6 fruit fly cellular contexts compared by ENCODE assay signal in genomic region chr2L:2193357-2193780, dm6.
A peak's percentile ranks its signal among the peaks of the same experiment; 100 is the strongest.
TF ChIP-seq lines count a peak whose summit lies in the region.

No protein-coding gene starts in this region.

- TF ChIP-seq CTCF in whole organism, embryonic (GFP tag; optimal IDR thresholded peaks at IDR 0.05; lab: Kevin White, UChicago), result peak; percentile 44

TF ChIP-seq in whole organism, 6 proteins besides CTCF, POLR2A, EP300 and RAD21:
- TF ChIP-seq Dll (optimal IDR thresholded peaks at IDR 0.05; lab: Kevin White, UChicago) (peak; percentile 38), EcR (GFP tag; optimal IDR thresholded peaks at IDR 0.05; lab: Kevin White, UChicago) (peak; percentile 25 to 69), psq (optimal IDR thresholded peaks at IDR 0.05; lab: Kevin White, UChicago) (no peak), CG8478 (optimal IDR thresholded peaks at IDR 0.05; lab: Kevin White, UChicago) (peak; percentile 50), usp (GFP tag; optimal IDR thresholded peaks at IDR 0.05; lab: Kevin White, UChicago) (no peak)
TF ChIP-seq in whole organism: peak in this region for 3.

TF ChIP-seq in whole organism, adult, 20 proteins besides CTCF, POLR2A, EP300 and RAD21 (continues in another document):
- TF ChIP-seq bab1 (GFP tag; optimal IDR thresholded peaks at IDR 0.05; lab: Kevin White, UChicago), result peak; percentile 85
- no peak for TF ChIP-seq cnc (optimal IDR thresholded peaks at IDR 0.05; lab: Kevin White, UChicago)
- peak; percentile 99 for TF ChIP-seq Mnt (GFP tag; optimal IDR thresholded peaks at IDR 0.05; lab: Kevin White, UChicago)
- TF ChIP-seq CG12768 (GFP tag; optimal IDR thresholded peaks at IDR 0.05; lab: Kevin White, UChicago), result peak; percentile 47
- no peak for TF ChIP-seq CG5204 (GFP tag; optimal IDR thresholded peaks at IDR 0.05; lab: Kevin White, UChicago)
- TF ChIP-seq CG7101 (tag; optimal IDR thresholded peaks at IDR 0.05; lab: Kevin White, UChicago), result peak; percentile 39
- TF ChIP-seq tj (GFP tag; optimal IDR thresholded peaks at IDR 0.05; lab: Kevin White, UChicago), result peak; percentile 92
- TF ChIP-seq pad (GFP tag; optimal IDR thresholded peaks at IDR 0.05; lab: Kevin White, UChicago), result peak; percentile 86
- TF ChIP-seq kay (GFP tag; lab: Kevin White, UChicago; ENCODE audit: borderline replicate concordance), result no peak
- peak; percentile 29 for TF ChIP-seq CG7045 (GFP tag; optimal IDR thresholded peaks at IDR 0.05; lab: Kevin White, UChicago)
- peak; percentile 92 for TF ChIP-seq CG14711 (tag; optimal IDR thresholded peaks at IDR 0.05; lab: Kevin White, UChicago)
- peak; percentile 3 for TF ChIP-seq Clk (GFP tag; optimal IDR thresholded peaks at IDR 0.05; lab: Kevin White, UChicago)
- TF ChIP-seq toe (GFP tag; optimal IDR thresholded peaks at IDR 0.05; lab: Kevin White, UChicago), result peak; percentile 54
- peak; percentile 16 for TF ChIP-seq CG33017 (tag; optimal IDR thresholded peaks at IDR 0.05; lab: Kevin White, UChicago)
- TF ChIP-seq CG11617 (GFP tag; optimal IDR thresholded peaks at IDR 0.05; lab: Kevin White, UChicago), result peak; percentile 43
- peak; percentile 76 for TF ChIP-seq CG1620 (GFP tag; optimal IDR thresholded peaks at IDR 0.05; lab: Kevin White, UChicago)
- peak; percentile 82 for TF ChIP-seq ovo (GFP tag; optimal IDR thresholded peaks at IDR 0.05; lab: Kevin White, UChicago)

TF ChIP-seq in whole organism, embryonic, 481 proteins besides CTCF, POLR2A, EP300 and RAD21 (continues in another document):
- TF ChIP-seq tup (GFP tag; optimal IDR thresholded peaks at IDR 0.05; lab: Kevin White, UChicago), result no peak
- peak; percentile 46 for TF ChIP-seq Meics (GFP tag; optimal IDR thresholded peaks at IDR 0.05; lab: Kevin White, UChicago)
- peak; percentile 31 for TF ChIP-seq CG2202 (tag; optimal IDR thresholded peaks at IDR 0.05; lab: Kevin White, UChicago)
- peak; percentile 35 for TF ChIP-seq CG3163 (GFP tag; optimal IDR thresholded peaks at IDR 0.05; lab: Kevin White, UChicago)
- TF ChIP-seq ftz-f1 (GFP tag; optimal IDR thresholded peaks at IDR 0.05; lab: Kevin White, UChicago), result peak; percentile 95
- TF ChIP-seq bcd (GFP tag; optimal IDR thresholded peaks at IDR 0.05; lab: Kevin White, UChicago), result peak; percentile 40
- TF ChIP-seq CG13894 (tag; optimal IDR thresholded peaks at IDR 0.05; lab: Kevin White, UChicago), result peak; percentile 92
- TF ChIP-seq nmo (GFP tag; optimal IDR thresholded peaks at IDR 0.05; lab: Kevin White, UChicago), result peak; percentile 51
- TF ChIP-seq dmrt99B (tag; optimal IDR thresholded peaks at IDR 0.05; lab: Kevin White, UChicago), result peak; percentile 48
- no peak for TF ChIP-seq Max (GFP tag; optimal IDR thresholded peaks at IDR 0.05; lab: Kevin White, UChicago)
- no peak for TF ChIP-seq luna (GFP tag; optimal IDR thresholded peaks at IDR 0.05; lab: Kevin White, UChicago)
- TF ChIP-seq CG12071 (GFP tag; optimal IDR thresholded peaks at IDR 0.05; lab: Kevin White, UChicago), result peak; percentile 78
- TF ChIP-seq CG4617 (GFP tag; optimal IDR thresholded peaks at IDR 0.05; lab: Kevin White, UChicago; ENCODE audit: borderline replicate concordance), result no peak
- TF ChIP-seq trh (GFP tag; optimal IDR thresholded peaks at IDR 0.05; lab: Kevin White, UChicago), result no peak
- peak; percentile 9 for TF ChIP-seq CG18619 (GFP tag; optimal IDR thresholded peaks at IDR 0.05; lab: Kevin White, UChicago)
- no peak for TF ChIP-seq dati (GFP tag; IDR thresholded peaks at IDR 0.05; lab: Robert Waterston, UW)
- no peak for TF ChIP-seq zen2 (GFP tag; IDR thresholded peaks at IDR 0.05; lab: Robert Waterston, UW; ENCODE audit: partially characterized antibody)

TF ChIP-seq in whole organism, prepupa, 60 proteins besides CTCF, POLR2A, EP300 and RAD21 (continues in another document):
- TF ChIP-seq Ets96B (tag; optimal IDR thresholded peaks at IDR 0.05; lab: Kevin White, UChicago), result peak; percentile 52
- TF ChIP-seq ss (GFP tag; optimal IDR thresholded peaks at IDR 0.05; lab: Kevin White, UChicago), result peak; percentile 38 to 39
- TF ChIP-seq dac (GFP tag; optimal IDR thresholded peaks at IDR 0.05; lab: Kevin White, UChicago), result no peak
- peak; percentile 50 for TF ChIP-seq CG3032 (tag; optimal IDR thresholded peaks at IDR 0.05; lab: Kevin White, UChicago)
- peak; percentile 56 for TF ChIP-seq CG8319 (GFP tag; optimal IDR thresholded peaks at IDR 0.05; lab: Kevin White, UChicago)
- no peak for TF ChIP-seq OdsH (GFP tag; optimal IDR thresholded peaks at IDR 0.05; lab: Kevin White, UChicago)
- TF ChIP-seq CG16779 (tag; optimal IDR thresholded peaks at IDR 0.05; lab: Kevin White, UChicago), result peak; percentile 60
- TF ChIP-seq fkh (GFP tag; optimal IDR thresholded peaks at IDR 0.05; lab: Kevin White, UChicago), result peak; percentile 53
- TF ChIP-seq CG1621 (tag; optimal IDR thresholded peaks at IDR 0.05; lab: Kevin White, UChicago), result peak; percentile 100
- no peak for TF ChIP-seq CG15336 (GFP tag; IDR thresholded peaks at IDR 0.05; lab: Robert Waterston, UW)
- TF ChIP-seq CG7368 (GFP tag; optimal IDR thresholded peaks at IDR 0.05; lab: Kevin White, UChicago), result peak; percentile 56
- peak; percentile 12 for TF ChIP-seq achi (GFP tag; optimal IDR thresholded peaks at IDR 0.05; lab: Kevin White, UChicago)
- TF ChIP-seq CG8632 (GFP tag; optimal IDR thresholded peaks at IDR 0.05; lab: Kevin White, UChicago), result no peak
- TF ChIP-seq CG11902 (GFP tag; optimal IDR thresholded peaks at IDR 0.05; lab: Kevin White, UChicago), result no peak
- no peak for TF ChIP-seq Gug (GFP tag; IDR thresholded peaks at IDR 0.05; lab: Robert Waterston, UW)
- peak; percentile 54 for TF ChIP-seq CG3919 (GFP tag; optimal IDR thresholded peaks at IDR 0.05; lab: Kevin White, UChicago)
- TF ChIP-seq Eip75B (GFP tag; optimal IDR thresholded peaks at IDR 0.05; lab: Kevin White, UChicago), result peak; percentile 63
- TF ChIP-seq Hr39 (GFP tag; optimal IDR thresholded peaks at IDR 0.05; lab: Kevin White, UChicago), result no peak
- peak; percentile 26 for TF ChIP-seq CG34406 (GFP tag; optimal IDR thresholded peaks at IDR 0.05; lab: Kevin White, UChicago)

TF ChIP-seq in whole organism, pupa, 21 proteins besides CTCF, POLR2A, EP300 and RAD21:
- peak; percentile 28 for TF ChIP-seq Pif1A (GFP tag; optimal IDR thresholded peaks at IDR 0.05; lab: Kevin White, UChicago)
- TF ChIP-seq Snoo (tag; optimal IDR thresholded peaks at IDR 0.05; lab: Kevin White, UChicago), result peak; percentile 81
- no peak for TF ChIP-seq D1 (tag; optimal IDR thresholded peaks at IDR 0.05; lab: Kevin White, UChicago)
- TF ChIP-seq fd96Ca (GFP tag; IDR thresholded peaks at IDR 0.05; lab: Robert Waterston, UW), result no peak
- peak; percentile 87 for TF ChIP-seq EcR (GFP tag; optimal IDR thresholded peaks at IDR 0.05; lab: Kevin White, UChicago)
- TF ChIP-seq CG15710 (tag; optimal IDR thresholded peaks at IDR 0.05; lab: Kevin White, UChicago), result peak; percentile 27
- TF ChIP-seq CG8301 (tag; optimal IDR thresholded peaks at IDR 0.05; lab: Kevin White, UChicago), result peak; percentile 35
- TF ChIP-seq rn (GFP tag; IDR thresholded peaks at IDR 0.05; lab: Robert Waterston, UW), result no peak
- TF ChIP-seq CG17806 (tag; optimal IDR thresholded peaks at IDR 0.05; lab: Kevin White, UChicago), result peak; percentile 32
- TF ChIP-seq CG14655 (GFP tag; optimal IDR thresholded peaks at IDR 0.05; lab: Kevin White, UChicago), result peak; percentile 32
- no peak for TF ChIP-seq CG10348 (GFP tag; IDR thresholded peaks at IDR 0.05; lab: Robert Waterston, UW)
- TF ChIP-seq CG9948 (tag; optimal IDR thresholded peaks at IDR 0.05; lab: Kevin White, UChicago), result no peak
- peak; percentile 65 for TF ChIP-seq gl (tag; optimal IDR thresholded peaks at IDR 0.05; lab: Kevin White, UChicago)
- no peak for TF ChIP-seq CG12605 (GFP tag; IDR thresholded peaks at IDR 0.05; lab: Robert Waterston, UW)
- TF ChIP-seq CG13204 (GFP tag; optimal IDR thresholded peaks at IDR 0.05; lab: Kevin White, UChicago), result peak; percentile 41
- peak; percentile 33 for TF ChIP-seq Pif1B (GFP tag; optimal IDR thresholded peaks at IDR 0.05; lab: Kevin White, UChicago)
- TF ChIP-seq CG4496 (GFP tag; IDR thresholded peaks at IDR 0.05; lab: Robert Waterston, UW), result no peak
- no peak for TF ChIP-seq Ets98B (GFP tag; IDR thresholded peaks at IDR 0.05; lab: Robert Waterston, UW)
- TF ChIP-seq CG32121 (GFP tag; IDR thresholded peaks at IDR 0.05; lab: Robert Waterston, UW), result no peak
- peak; percentile 45 for TF ChIP-seq CG8159 (tag; optimal IDR thresholded peaks at IDR 0.05; lab: Kevin White, UChicago)
- TF ChIP-seq CG34367 (tag; optimal IDR thresholded peaks at IDR 0.05; lab: Kevin White, UChicago), result peak; percentile 12

TF ChIP-seq in whole organism, wandering third instar larva, 38 proteins besides CTCF, POLR2A, EP300 and RAD21 (continues in another document):
- TF ChIP-seq CG32264 (GFP tag; optimal IDR thresholded peaks at IDR 0.05; lab: Kevin White, UChicago) (no peak), Hr78 (GFP tag; optimal IDR thresholded peaks at IDR 0.05; lab: Kevin White, UChicago) (no peak), dmrt93B (GFP tag; optimal IDR thresholded peaks at IDR 0.05; lab: Kevin White, UChicago) (peak; percentile 18), GATAd (GFP tag; optimal IDR thresholded peaks at IDR 0.05; lab: Kevin White, UChicago) (no peak), tai (GFP tag; optimal IDR thresholded peaks at IDR 0.05; lab: Kevin White, UChicago) (no peak), Dif (GFP tag; optimal IDR thresholded peaks at IDR 0.05; lab: Kevin White, UChicago; ENCODE audit: partially characterized antibody) (peak; percentile 90), HLH106 (tag; optimal IDR thresholded peaks at IDR 0.05; lab: Kevin White, UChicago) (peak; percentile 55), h (GFP tag; optimal IDR thresholded peaks at IDR 0.05; lab: Kevin White, UChicago) (peak; percentile 83), Sp1 (GFP tag; optimal IDR thresholded peaks at IDR 0.05; lab: Kevin White, UChicago) (peak; percentile 51), Myc (optimal IDR thresholded peaks at IDR 0.05; lab: Kevin White, UChicago) (peak; percentile 44), N (GFP tag; optimal IDR thresholded peaks at IDR 0.05; lab: Kevin White, UChicago) (no peak), sv (GFP tag; optimal IDR thresholded peaks at IDR 0.05; lab: Kevin White, UChicago) (no peak), rgr (GFP tag; optimal IDR thresholded peaks at IDR 0.05; lab: Kevin White, UChicago) (peak; percentile 44), br (GFP tag; optimal IDR thresholded peaks at IDR 0.05; lab: Kevin White, UChicago) (peak; percentile 9), usp (GFP tag; optimal IDR thresholded peaks at IDR 0.05; lab: Kevin White, UChicago) (no peak), psq (GFP tag; optimal IDR thresholded peaks at IDR 0.05; lab: Kevin White, UChicago) (peak; percentile 13), OdsH (GFP tag; optimal IDR thresholded peaks at IDR 0.05; lab: Kevin White, UChicago) (peak; percentile 46), dl (GFP tag; optimal IDR thresholded peaks at IDR 0.05; lab: Kevin White, UChicago; ENCODE audit: insufficient read depth in 1 of 2, partially characterized antibody in 2 of 2) (peak; percentile 40 to 86), woc (GFP tag; optimal IDR thresholded peaks at IDR 0.05; lab: Kevin White, UChicago) (no peak), Dfd (GFP tag; optimal IDR thresholded peaks at IDR 0.05; lab: Kevin White, UChicago) (no peak), CG9705 (GFP tag; optimal IDR thresholded peaks at IDR 0.05; lab: Kevin White, UChicago) (peak; percentile 32), CrebA (GFP tag; optimal IDR thresholded peaks at IDR 0.05; lab: Kevin White, UChicago; ENCODE audit: borderline replicate concordance) (peak; percentile 76)
